Fruit fly (Drosophila melanogaster) whole organism, embryonic: ENCODE measurements around the gene Bili.

Source experiments
- B-H1 ChIP-seq: fragments of 200-800 bp; sonication (Bioruptor generic); IDR thresholded peaks from 3 replicates; pipeline ENCODE4 v1.3.6; 2022; ENCODE audit warnings: missing biosample characterization, missing genetic modification characterization
- CG10321 ChIP-seq: fragments of 200-800 bp; sonication (Bioruptor generic); IDR thresholded peaks from 2 replicates; pipeline ENCODE4 v1.3.6; 2022; ENCODE audit warnings: missing biosample characterization, missing genetic modification characterization
- CG10543 ChIP-seq: fragments of 200-800 bp; sonication (Bioruptor generic); optimal IDR thresholded peaks from 3 replicates; lab custom pipeline; 2017; ENCODE audit warnings: missing biosample characterization, mild to moderate bottlenecking, missing genetic modification characterization, moderate library complexity
- CG10565 ChIP-seq: fragments of 200-800 bp; sonication (Bioruptor generic); optimal IDR thresholded peaks from 3 replicates; lab custom pipeline; 2016; ENCODE audit warnings: missing biosample characterization, mild to moderate bottlenecking, missing genetic modification characterization
- CG10654 ChIP-seq: fragments of 200-800 bp; sonication (Bioruptor generic); optimal IDR thresholded peaks from 2 replicates; lab custom pipeline; 2016; ENCODE audit warnings: missing biosample characterization, missing genetic modification characterization
- CG12104 ChIP-seq: fragments of 200-800 bp; sonication (Bioruptor generic); optimal IDR thresholded peaks from 3 replicates; lab custom pipeline; 2016; ENCODE audit warnings: missing biosample characterization, missing genetic modification characterization
- CG13287 ChIP-seq: fragments of 200-800 bp; sonication (Bioruptor generic); IDR thresholded peaks from 2 replicates; pipeline ENCODE4 v1.3.6; 2022; ENCODE audit warnings: missing biosample characterization, missing genetic modification characterization; ENCODE audit not compliant: partially characterized antibody
- CG13775 ChIP-seq: fragments of 200-800 bp; sonication (Bioruptor generic); optimal IDR thresholded peaks from 3 replicates; lab custom pipeline; 2017; ENCODE audit warnings: missing biosample characterization, mild to moderate bottlenecking, missing genetic modification characterization
- CG14710 ChIP-seq: fragments of 200-800 bp; sonication (Bioruptor generic); optimal IDR thresholded peaks from 3 replicates; lab custom pipeline; 2019; ENCODE audit warnings: missing biosample characterization, mild to moderate bottlenecking, missing genetic modification characterization, moderate library complexity
- CG16815 ChIP-seq: fragments of 200-800 bp; sonication (Bioruptor generic); optimal IDR thresholded peaks from 3 replicates; lab custom pipeline; 2017; ENCODE audit warnings: missing biosample characterization, mild to moderate bottlenecking, missing genetic modification characterization
- CG17328 ChIP-seq: fragments of 200-800 bp; sonication (Bioruptor generic); IDR thresholded peaks from 2 replicates; pipeline ENCODE4 v1.3.6; 2022; ENCODE audit warnings: missing biosample characterization, missing genetic modification characterization
- CG17612 ChIP-seq: fragments of 200-800 bp; sonication (Bioruptor generic); IDR thresholded peaks from 2 replicates; pipeline ENCODE4 v1.3.6; 2022; ENCODE audit warnings: missing biosample characterization, missing genetic modification characterization
- CG1832 ChIP-seq: fragments of 200-800 bp; sonication (Bioruptor generic); optimal IDR thresholded peaks from 2 replicates; lab custom pipeline; 2017; ENCODE audit warnings: missing biosample characterization, mild to moderate bottlenecking, missing genetic modification characterization, inconsistent platforms
- CG33557 ChIP-seq: fragments of 200-800 bp; sonication (Bioruptor generic); optimal IDR thresholded peaks from 2 replicates; lab custom pipeline; 2019; ENCODE audit warnings: missing biosample characterization, mild to moderate bottlenecking, missing genetic modification characterization, moderate library complexity
- CG34376 ChIP-seq: fragments of 200-800 bp; sonication (Bioruptor generic); optimal IDR thresholded peaks from 2 replicates; lab custom pipeline; 2018; ENCODE audit warnings: missing biosample characterization, mild to moderate bottlenecking, missing genetic modification characterization
- CG4617 ChIP-seq: fragments of 200-800 bp; sonication (Bioruptor generic); optimal IDR thresholded peaks from 3 replicates; lab custom pipeline; 2016; ENCODE audit warnings: missing biosample characterization, missing genetic modification characterization, borderline replicate concordance
- CG4820 ChIP-seq: fragments of 200-800 bp; sonication (Bioruptor generic); optimal IDR thresholded peaks from 3 replicates; lab custom pipeline; 2016; ENCODE audit warnings: missing biosample characterization, missing genetic modification characterization
- CG6175 ChIP-seq: fragments of 200-800 bp; sonication (Bioruptor generic); IDR thresholded peaks from 3 replicates; pipeline ENCODE4 v1.3.6; 2022; ENCODE audit warnings: missing biosample characterization, missing genetic modification characterization
- CG7372 ChIP-seq: fragments of 200-800 bp; sonication (Bioruptor generic); IDR thresholded peaks from 2 replicates; pipeline ENCODE4 v1.3.6; 2022; ENCODE audit warnings: missing biosample characterization, missing genetic modification characterization
- CG7745 ChIP-seq: fragments of 200-800 bp; sonication (Bioruptor generic); optimal IDR thresholded peaks from 2 replicates; lab custom pipeline; 2018; ENCODE audit warnings: missing biosample characterization, mild to moderate bottlenecking, missing genetic modification characterization, moderate library complexity
- CG8359 ChIP-seq: fragments of 200-800 bp; sonication (Bioruptor generic); optimal IDR thresholded peaks from 2 replicates; lab custom pipeline; 2017; ENCODE audit warnings: missing biosample characterization, mild to moderate bottlenecking, missing genetic modification characterization, borderline replicate concordance
- CG9817 ChIP-seq: fragments of 200-800 bp; sonication (Bioruptor generic); optimal IDR thresholded peaks from 2 replicates; lab custom pipeline; 2018; ENCODE audit warnings: missing biosample characterization, mild to moderate bottlenecking, missing genetic modification characterization, moderate library complexity
- Dbx ChIP-seq: fragments of 200-800 bp; sonication (Bioruptor generic); IDR thresholded peaks from 3 replicates; pipeline ENCODE4 v1.3.6; 2022; ENCODE audit warnings: missing biosample characterization, missing genetic modification characterization
- Dip3 ChIP-seq: fragments of 200-800 bp; sonication (Bioruptor generic); optimal IDR thresholded peaks from 3 replicates; lab custom pipeline; 2016; ENCODE audit warnings: missing biosample characterization, missing genetic modification characterization
- Hr3 ChIP-seq: fragments of 200-800 bp; sonication (Bioruptor generic); optimal IDR thresholded peaks from 3 replicates; lab custom pipeline; 2016; ENCODE audit warnings: missing biosample characterization, missing genetic modification characterization
- Hr51 ChIP-seq, 2 experiments: fragments of 200-800 bp; sonication (Bioruptor generic); optimal IDR thresholded peaks; 2 replicates in 1 of 2; 3 replicates in 1 of 2; lab custom pipeline; 2016 to 2018; ENCODE audit warnings: missing biosample characterization in 2 of 2, missing genetic modification characterization in 2 of 2, mild to moderate bottlenecking in 1 of 2, moderate library complexity in 1 of 2
- Med ChIP-seq: fragments of 200-800 bp; sonication (Bioruptor generic); peaks from one replicate; lab custom pipeline; 2016; ENCODE audit warnings: missing biosample characterization, missing genetic modification characterization, mild to moderate bottlenecking, inconsistent platforms, moderate library complexity
- Myb ChIP-seq: fragments of 200-800 bp; sonication (Bioruptor generic); optimal IDR thresholded peaks from 2 replicates; lab custom pipeline; 2016; ENCODE audit warnings: missing biosample characterization, missing genetic modification characterization
- Nf-YA ChIP-seq: fragments of 200-800 bp; sonication (Bioruptor generic); IDR thresholded peaks from 2 replicates; pipeline ENCODE4 v1.3.6; 2022; ENCODE audit warnings: missing biosample characterization, missing genetic modification characterization
- Nf-YB ChIP-seq: fragments of 200-800 bp; sonication (Bioruptor generic); optimal IDR thresholded peaks from 3 replicates; lab custom pipeline; 2019; ENCODE audit warnings: missing biosample characterization, mild to moderate bottlenecking, missing genetic modification characterization, moderate library complexity
- Six4 ChIP-seq: fragments of 200-800 bp; sonication (Bioruptor generic); optimal IDR thresholded peaks from 2 replicates; lab custom pipeline; 2016; ENCODE audit warnings: missing biosample characterization, missing genetic modification characterization
- Sox102F ChIP-seq: fragments of 200-800 bp; sonication (Bioruptor generic); optimal IDR thresholded peaks from 2 replicates; lab custom pipeline; 2018; ENCODE audit warnings: missing biosample characterization, mild to moderate bottlenecking, missing genetic modification characterization, moderate library complexity
- TFAM ChIP-seq: fragments of 200-800 bp; sonication (Bioruptor generic); optimal IDR thresholded peaks from 2 replicates; lab custom pipeline; 2017; ENCODE audit warnings: missing biosample characterization, missing genetic modification characterization, inconsistent platforms
- Usf ChIP-seq: fragments of 200-800 bp; sonication (Bioruptor generic); optimal IDR thresholded peaks from 2 replicates; lab custom pipeline; 2017; ENCODE audit warnings: missing genotype, missing biosample characterization, missing genetic modification characterization
- ara ChIP-seq: fragments of 200-800 bp; sonication (Bioruptor generic); IDR thresholded peaks from 2 replicates; pipeline ENCODE4 v1.3.6; 2022; ENCODE audit warnings: missing biosample characterization, missing genetic modification characterization
- bcd ChIP-seq: fragments of 200-800 bp; sonication (Bioruptor generic); optimal IDR thresholded peaks from 2 replicates; lab custom pipeline; 2017; ENCODE audit warnings: missing biosample characterization, mild to moderate bottlenecking, missing genetic modification characterization
- br ChIP-seq: fragments of >200 bp; optimal IDR thresholded peaks from 2 replicates; lab custom pipeline; 2017
- cad ChIP-seq: fragments of >200 bp; optimal IDR thresholded peaks from 2 replicates; lab custom pipeline; 2017; ENCODE audit warnings: missing biosample characterization, missing genetic modification characterization
- disco-r ChIP-seq: fragments of 200-800 bp; sonication (Bioruptor generic); optimal IDR thresholded peaks from 2 replicates; lab custom pipeline; 2016; ENCODE audit warnings: missing biosample characterization, missing genetic modification characterization
- esg ChIP-seq: fragments of 200-800 bp; sonication (Bioruptor generic); conservative IDR thresholded peaks from 2 replicates; pipeline ENCODE4 v1.3.6; 2022; ENCODE audit warnings: missing biosample characterization, missing genetic modification characterization
- gcm ChIP-seq: fragments of 200-800 bp; sonication (Bioruptor generic); optimal IDR thresholded peaks from 2 replicates; lab custom pipeline; 2019; ENCODE audit warnings: missing biosample characterization, mild to moderate bottlenecking, missing genetic modification characterization, moderate library complexity
- jing ChIP-seq: fragments of 200-800 bp; sonication (Bioruptor generic); optimal IDR thresholded peaks from 2 replicates; lab custom pipeline; 2018; ENCODE audit warnings: missing biosample characterization, mild to moderate bottlenecking, missing genetic modification characterization
- nom ChIP-seq: fragments of 200-800 bp; sonication (Bioruptor generic); optimal IDR thresholded peaks from 2 replicates; lab custom pipeline; 2017; ENCODE audit warnings: missing biosample characterization, missing genetic modification characterization, mild to moderate bottlenecking, moderate library complexity, missing genetic modification reagents
- phol ChIP-seq: fragments of 200-800 bp; sonication (Bioruptor generic); optimal IDR thresholded peaks from 3 replicates; lab custom pipeline; 2018; ENCODE audit warnings: missing biosample characterization, mild to moderate bottlenecking, missing genetic modification characterization, moderate library complexity
- ro ChIP-seq: fragments of 200-800 bp; sonication (Bioruptor generic); IDR thresholded peaks from 2 replicates; pipeline ENCODE4 v1.3.6; 2022; ENCODE audit warnings: missing biosample characterization, missing genetic modification characterization
- sc ChIP-seq, 3 experiments: fragments of >200 bp in 2 of 3; fragments of 200-800 bp in 1 of 3; sonication (Bioruptor generic) in 1 of 3; optimal IDR thresholded peaks; 2 replicates in 2 of 3; 3 replicates in 1 of 3; lab custom pipeline; 2017; ENCODE audit warnings: mild to moderate bottlenecking in 1 of 3, missing biosample characterization in 1 of 3, missing genetic modification characterization in 1 of 3, missing genetic modification reagents in 1 of 3
- sens ChIP-seq: fragments of 200-800 bp; sonication (Bioruptor generic); peaks from one replicate; lab custom pipeline; 2016; ENCODE audit warnings: missing biosample characterization, missing genetic modification characterization
- sim ChIP-seq: fragments of 200-800 bp; sonication (Bioruptor generic); IDR thresholded peaks from 2 replicates; pipeline ENCODE4 v1.3.6; 2022; ENCODE audit warnings: missing biosample characterization, missing genetic modification characterization
- slou ChIP-seq: fragments of 200-800 bp; sonication (Bioruptor generic); optimal IDR thresholded peaks from 3 replicates; lab custom pipeline; 2016; ENCODE audit warnings: missing biosample characterization, missing genetic modification characterization
- tup ChIP-seq: fragments of 200-800 bp; sonication (Bioruptor generic); optimal IDR thresholded peaks from 2 replicates; lab custom pipeline; 2016; ENCODE audit warnings: missing biosample characterization, mild to moderate bottlenecking, missing genetic modification characterization, moderate library complexity
- vfl ChIP-seq: fragments of 200-800 bp; sonication (Bioruptor generic); optimal IDR thresholded peaks from 2 replicates; lab custom pipeline; 2016; ENCODE audit warnings: missing biosample characterization, missing genetic modification characterization
- yki ChIP-seq: fragments of >200 bp; optimal IDR thresholded peaks from 3 replicates; lab custom pipeline; 2018

Bili gene

dm6 chr3R:25094639-25095038 is 36.5 kb upstream of the Bili start, which contains the start of gene fd96Cb (continued):
- TF ChIP-seq Usf (GFP tag; lab: Kevin White, UChicago) (no peak), TFAM (GFP tag; lab: Kevin White, UChicago) (no peak), CG33557 (GFP tag; lab: Kevin White, UChicago) (no peak), br (lab: Kevin White, UChicago) (no peak), Myb (GFP tag; lab: Kevin White, UChicago) (no peak), bcd (GFP tag; lab: Kevin White, UChicago) (no peak), Nf-YB (GFP tag; lab: Kevin White, UChicago) (peak; percentile 100), Sox102F (no peak), CG4820 (GFP tag; lab: Kevin White, UChicago) (no peak), ara (GFP tag; lab: Robert Waterston, UW) (no peak), ro (GFP tag; lab: Robert Waterston, UW) (no peak), CG10321 (GFP tag; lab: Robert Waterston, UW) (peak; percentile 94), CG13775 (GFP tag; lab: Kevin White, UChicago) (no peak), Dip3 (GFP tag; lab: Kevin White, UChicago) (no peak), CG16815 (GFP tag; lab: Kevin White, UChicago) (no peak), tup (GFP tag; lab: Kevin White, UChicago) (no peak), sens (no peak), disco-r (no peak), nom (GFP tag; lab: Kevin White, UChicago) (peak; percentile 31), CG10543 (GFP tag; lab: Kevin White, UChicago) (no peak), CG8359 (GFP tag; lab: Kevin White, UChicago) (no peak), Dbx (GFP tag; lab: Robert Waterston, UW) (no peak), vfl (GFP tag; lab: Kevin White, UChicago) (no peak), CG7372 (GFP tag; lab: Robert Waterston, UW) (no peak), CG34376 (GFP tag; lab: Kevin White, UChicago) (no peak), sc (optimal IDR thresholded peaks at IDR 0.05; lab: Kevin White, UChicago) (no peak), sc (GFP tag; optimal IDR thresholded peaks at IDR 0.05; lab: Kevin White, UChicago) (no peak), CG17328 (GFP tag; lab: Robert Waterston, UW) (no peak), Med (GFP tag; lab: Kevin White, UChicago) (no peak), CG12104 (GFP tag; lab: Kevin White, UChicago) (no peak), yki (lab: Kevin White, UChicago) (no peak), slou (GFP tag; lab: Kevin White, UChicago) (no peak), CG9817 (tag; lab: Kevin White, UChicago) (no peak), B-H1 (GFP tag; lab: Robert Waterston, UW) (no peak), CG4617 (GFP tag; lab: Kevin White, UChicago) (no peak), CG10565 (GFP tag; lab: Kevin White, UChicago) (no peak), cad (GFP tag; lab: Kevin White, UChicago) (no peak), jing (GFP tag; lab: Kevin White, UChicago) (peak; percentile 34), sim (GFP tag; lab: Robert Waterston, UW) (no peak), CG13287 (no peak), CG17612 (GFP tag; lab: Robert Waterston, UW) (no peak), Nf-YA (peak; percentile 95), CG10654 (GFP tag; lab: Kevin White, UChicago) (no peak), CG7745 (tag; lab: Kevin White, UChicago) (no peak), CG14710 (no peak), Six4 (GFP tag; lab: Kevin White, UChicago) (no peak), esg (GFP tag; lab: Robert Waterston, UW) (no peak), gcm (GFP tag; lab: Kevin White, UChicago) (no peak), phol (tag; lab: Kevin White, UChicago) (no peak), CG6175 (GFP tag; lab: Robert Waterston, UW) (no peak), Hr51 (GFP tag; optimal IDR thresholded peaks at IDR 0.05; lab: Kevin White, UChicago) (no peak), Hr3 (GFP tag; lab: Kevin White, UChicago) (no peak), CG1832 (GFP tag; lab: Kevin White, UChicago) (peak; percentile 88)
